Worm (Caenorhabditis elegans): ENCODE data around the gene unc-44.

DNA sequence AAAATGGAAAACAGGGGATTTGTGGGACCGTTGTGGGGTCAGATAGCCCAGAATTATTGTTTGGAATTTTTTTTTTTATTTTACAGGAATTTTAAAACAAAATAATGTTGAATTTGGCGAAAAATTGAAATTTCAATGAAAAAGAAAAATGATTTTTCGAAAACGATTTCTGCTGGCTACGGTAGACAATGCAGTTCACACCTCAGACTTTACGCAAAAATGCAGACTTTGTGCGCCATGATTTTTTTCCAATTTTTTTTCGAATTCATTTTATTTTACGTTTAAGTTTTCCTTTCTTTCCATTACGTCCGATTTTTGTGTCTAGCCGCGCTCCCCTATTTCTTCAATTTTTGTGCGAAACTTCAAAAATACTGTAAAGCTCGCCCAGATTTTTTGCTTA, 35.4 kb upstream of the unc-44 start:
- TF ChIP-seq ztf-4 (tag; optimal IDR thresholded peaks at IDR 0.05): no peak
- no peak for TF ChIP-seq zip-4 (GFP tag; optimal IDR thresholded peaks at IDR 0.05)
- TF ChIP-seq isw-1 (GFP tag; IDR thresholded peaks at IDR 0.05): no peak
- TF ChIP-seq lin-13 (GFP tag; optimal IDR thresholded peaks at IDR 0.05): no peak
- TF ChIP-seq elt-2 (tag; optimal IDR thresholded peaks at IDR 0.05): no peak
- no peak for TF ChIP-seq nhr-11 (tag; optimal IDR thresholded peaks at IDR 0.05)
- TF ChIP-seq sox-4 (tag; optimal IDR thresholded peaks at IDR 0.05): no peak
- TF ChIP-seq ceh-82 (tag; optimal IDR thresholded peaks at IDR 0.05): no peak
- TF ChIP-seq unc-130 (tag; optimal IDR thresholded peaks at IDR 0.05): no peak
- no peak for TF ChIP-seq unc-62 (GFP tag; optimal IDR thresholded peaks at IDR 0.05)
